Worm (Caenorhabditis elegans): ENCODE data around the gene C36C9.11.
"Not testable (repeated sequence)": the region's sequence is repeated elsewhere in the genome, so short reads cannot be mapped to it uniquely, and the experiment has no call there.

The C36C9.11 gene

ce11 chrX:1682558-1682957 is 4.6 kb upstream of the C36C9.11 start, which contains the start of gene meg-4:
Gene meg-4 (plus strand): TSS chrX:1682954.
- TF ChIP-seq gmeb-1 (tag; optimal IDR thresholded peaks at IDR 0.05) = no peak

ce11 chrX:1689996-1690395 is 2.8 kb downstream of the C36C9.11 start, which contains the start of gene C36C9.12:
Gene C36C9.12 (minus strand): TSS chrX:1690096.
- TF ChIP-seq mdl-1, zag-1, C34F6.9 (tag; optimal IDR thresholded peaks at IDR 0.05): not testable (repeated sequence)

DNA sequence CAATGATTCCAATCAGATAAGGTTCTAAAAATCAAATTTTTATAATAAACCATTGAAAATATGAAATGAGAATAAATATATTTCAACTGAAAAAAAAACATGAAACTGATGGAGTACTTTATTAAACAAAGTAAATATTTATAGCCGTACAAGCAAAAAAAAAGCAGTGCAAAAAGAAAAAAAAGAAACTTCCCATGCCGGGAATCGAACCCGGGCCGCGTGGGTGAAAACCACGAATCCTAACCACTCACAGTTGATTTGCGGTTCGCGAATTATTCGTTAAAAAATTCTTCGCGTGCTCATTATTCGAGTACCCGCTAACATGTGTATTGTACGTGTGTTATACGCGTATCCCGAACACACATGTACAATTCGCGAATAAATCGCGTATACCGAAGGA is 3.7 kb downstream of the C36C9.11 start, which contains the start of gene C36C9.6:
Gene C36C9.6 (minus strand): TSS at position 101 of the 400 bp plus-strand sequence.
- not testable (repeated sequence) for TF ChIP-seq nhr-237 (tag; optimal IDR thresholded peaks at IDR 0.05); nhr-129 (tag; optimal IDR thresholded peaks at IDR 0.05); ama-1 (optimal IDR thresholded peaks at IDR 0.05)

ce11 chrX:1696879-1697278 is 9.7 kb downstream of the C36C9.11 start, which contains the start of gene C36C9.4:
Gene C36C9.4 (minus strand): TSS chrX:1696979.
- TF ChIP-seq sma-3 (GFP tag; optimal IDR thresholded peaks at IDR 0.05); nhr-25 (tag; optimal IDR thresholded peaks at IDR 0.05); zag-1 (tag; optimal IDR thresholded peaks at IDR 0.05): not testable (repeated sequence)

ce11 chrX:1698476-1698875 is 11.3 kb downstream of the C36C9.11 start:
- no peak for TF ChIP-seq ZK546.5 (tag; optimal IDR thresholded peaks at IDR 0.05)

ce11 chrX:1703049-1703448 is 15.9 kb downstream of the C36C9.11 start:
- no peak for TF ChIP-seq blmp-1 (tag; optimal IDR thresholded peaks at IDR 0.05; ENCODE audit: insufficient read depth)
- TF ChIP-seq lin-11 (tag; optimal IDR thresholded peaks at IDR 0.05) = no peak
- TF ChIP-seq Y55F3AM.14 (GFP tag; optimal IDR thresholded peaks at IDR 0.05) = no peak
- no peak for TF ChIP-seq nhr-21 (tag; optimal IDR thresholded peaks at IDR 0.05)
- no peak for TF ChIP-seq nhr-77 (tag; optimal IDR thresholded peaks at IDR 0.05)
- no peak for TF ChIP-seq nhr-25 (tag; optimal IDR thresholded peaks at IDR 0.05)
- TF ChIP-seq nhr-237 (tag; optimal IDR thresholded peaks at IDR 0.05) = no peak
- TF ChIP-seq dmd-4 (tag; optimal IDR thresholded peaks at IDR 0.05) = no peak
- no peak for TF ChIP-seq R02D3.7 (tag; optimal IDR thresholded peaks at IDR 0.05)
- no peak for TF ChIP-seq lin-13 (GFP tag; optimal IDR thresholded peaks at IDR 0.05)
- TF ChIP-seq elt-1 (tag; optimal IDR thresholded peaks at IDR 0.05) = no peak
- TF ChIP-seq nhr-23 (tag; optimal IDR thresholded peaks at IDR 0.05) = no peak

DNA sequence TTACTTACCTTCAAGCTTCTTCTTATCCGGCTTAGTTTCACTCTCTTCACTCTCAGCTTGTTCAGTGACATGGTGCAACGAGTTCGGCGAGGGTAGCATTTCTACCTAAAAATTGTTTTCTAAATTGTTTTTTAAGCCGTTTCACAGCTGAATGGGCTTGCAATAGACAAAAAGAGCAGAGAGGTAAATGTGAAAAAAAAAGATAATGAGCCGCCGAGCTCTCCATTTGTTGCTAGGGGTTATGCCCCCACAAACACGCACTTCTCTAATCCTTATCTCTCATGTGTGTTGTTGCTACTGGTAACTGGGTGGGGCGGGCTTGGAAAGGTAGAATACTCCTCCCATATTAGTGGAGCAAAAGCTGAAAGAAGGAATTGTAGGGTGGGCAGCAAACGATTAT is 16.7 kb downstream of the C36C9.11 start, which contains the start of gene C36C9.5:
Gene C36C9.5 (minus strand): TSS at position 101 of the 400 bp plus-strand sequence.
- no peak for TF ChIP-seq nhr-12 (tag; optimal IDR thresholded peaks at IDR 0.05)
- no peak for TF ChIP-seq nhr-77 (tag; optimal IDR thresholded peaks at IDR 0.05)
- no peak for TF ChIP-seq elt-3 (tag; optimal IDR thresholded peaks at IDR 0.05)
- TF ChIP-seq mbf-1 (tag; optimal IDR thresholded peaks at IDR 0.05) = no peak
- no peak for TF ChIP-seq lin-11 (tag; optimal IDR thresholded peaks at IDR 0.05)
- TF ChIP-seq gmeb-1 (tag; optimal IDR thresholded peaks at IDR 0.05) = no peak
- TF ChIP-seq alr-1 (tag; optimal IDR thresholded peaks at IDR 0.05) = no peak
- TF ChIP-seq snpc-4 (tag; optimal IDR thresholded peaks at IDR 0.05) = no peak
- no peak for TF ChIP-seq aly-2 (tag; optimal IDR thresholded peaks at IDR 0.05)
- no peak for TF ChIP-seq crh-2 (tag; optimal IDR thresholded peaks at IDR 0.05)
- TF ChIP-seq ztf-4 (tag; optimal IDR thresholded peaks at IDR 0.05) = no peak
- TF ChIP-seq lin-13 (GFP tag; optimal IDR thresholded peaks at IDR 0.05) = no peak
- no peak for TF ChIP-seq nhr-6 (tag; optimal IDR thresholded peaks at IDR 0.05)
- no peak for TF ChIP-seq mab-5 (tag; optimal IDR thresholded peaks at IDR 0.05)
- no peak for TF ChIP-seq nhr-129 (tag; optimal IDR thresholded peaks at IDR 0.05)
- TF ChIP-seq ama-1 (optimal IDR thresholded peaks at IDR 0.05) = no peak
- TF ChIP-seq ceh-16 (tag; optimal IDR thresholded peaks at IDR 0.05) = no peak
- no peak for TF ChIP-seq sma-9 (GFP tag; optimal IDR thresholded peaks at IDR 0.05)
- no peak for TF ChIP-seq sma-9 (tag; optimal IDR thresholded peaks at IDR 0.05)
- no peak for TF ChIP-seq nhr-21 (tag; optimal IDR thresholded peaks at IDR 0.05)
